Fruit fly (Drosophila melanogaster) whole organism, embryonic: ENCODE measurements around the gene Nin.

ENCODE experiments used
- CG3995 ChIP-seq: fragments of 200-800 bp; sonication (Bioruptor generic); optimal IDR thresholded peaks from 3 replicates; lab custom pipeline; 2016; ENCODE audit warnings: missing biosample characterization, missing genetic modification characterization
- CG42726 ChIP-seq: fragments of 200-800 bp; sonication (Bioruptor generic); IDR thresholded peaks from 2 replicates; pipeline ENCODE4 v1.3.6; 2022; ENCODE audit warnings: missing biosample characterization, missing genetic modification characterization; ENCODE audit not compliant: partially characterized antibody
- HmgD ChIP-seq: fragments of 200-800 bp; sonication (Bioruptor generic); optimal IDR thresholded peaks from 3 replicates; lab custom pipeline; 2016; ENCODE audit warnings: missing biosample characterization, missing genetic modification characterization
- Hmx ChIP-seq: fragments of 200-800 bp; sonication (Bioruptor generic); optimal IDR thresholded peaks from 2 replicates; lab custom pipeline; 2016; ENCODE audit warnings: missing biosample characterization, missing genetic modification characterization
- Hr78 ChIP-seq, 2 experiments: fragments of 200-800 bp in 1 of 2; fragments of >200 bp in 1 of 2; sonication (Bioruptor generic) in 1 of 2; optimal IDR thresholded peaks; 2 replicates each; lab custom pipeline; 2017 to 2019; ENCODE audit warnings: missing biosample characterization in 2 of 2, missing genetic modification characterization in 2 of 2, mild to moderate bottlenecking in 1 of 2, moderate library complexity in 1 of 2
- bsh ChIP-seq, 2 experiments: fragments of 200-800 bp; sonication (Bioruptor generic); optimal IDR thresholded peaks; 2 replicates each; lab custom pipeline; 2017 to 2018; ENCODE audit warnings: mild to moderate bottlenecking in 2 of 2, missing biosample characterization in 2 of 2, missing genetic modification characterization in 2 of 2, moderate library complexity in 1 of 2
- dimm ChIP-seq: fragments of 200-800 bp; sonication (Bioruptor generic); IDR thresholded peaks from 2 replicates; pipeline ENCODE4 v1.3.6; 2022; ENCODE audit warnings: missing biosample characterization, missing genetic modification characterization
- gro ChIP-seq: fragments of 200-800 bp; sonication (Bioruptor generic); optimal IDR thresholded peaks from 2 replicates; lab custom pipeline; 2016; ENCODE audit warnings: missing biosample characterization, missing genetic modification characterization
- nerfin-2 ChIP-seq: fragments of 200-800 bp; sonication (Bioruptor generic); IDR thresholded peaks from 2 replicates; pipeline ENCODE4 v1.3.6; 2022; ENCODE audit warnings: missing biosample characterization, missing genetic modification characterization; ENCODE audit not compliant: partially characterized antibody
- pros ChIP-seq: fragments of 200-800 bp; sonication (Bioruptor generic); optimal IDR thresholded peaks from 3 replicates; lab custom pipeline; 2019; ENCODE audit warnings: missing biosample characterization, mild to moderate bottlenecking, missing genetic modification characterization, moderate library complexity

DNA sequence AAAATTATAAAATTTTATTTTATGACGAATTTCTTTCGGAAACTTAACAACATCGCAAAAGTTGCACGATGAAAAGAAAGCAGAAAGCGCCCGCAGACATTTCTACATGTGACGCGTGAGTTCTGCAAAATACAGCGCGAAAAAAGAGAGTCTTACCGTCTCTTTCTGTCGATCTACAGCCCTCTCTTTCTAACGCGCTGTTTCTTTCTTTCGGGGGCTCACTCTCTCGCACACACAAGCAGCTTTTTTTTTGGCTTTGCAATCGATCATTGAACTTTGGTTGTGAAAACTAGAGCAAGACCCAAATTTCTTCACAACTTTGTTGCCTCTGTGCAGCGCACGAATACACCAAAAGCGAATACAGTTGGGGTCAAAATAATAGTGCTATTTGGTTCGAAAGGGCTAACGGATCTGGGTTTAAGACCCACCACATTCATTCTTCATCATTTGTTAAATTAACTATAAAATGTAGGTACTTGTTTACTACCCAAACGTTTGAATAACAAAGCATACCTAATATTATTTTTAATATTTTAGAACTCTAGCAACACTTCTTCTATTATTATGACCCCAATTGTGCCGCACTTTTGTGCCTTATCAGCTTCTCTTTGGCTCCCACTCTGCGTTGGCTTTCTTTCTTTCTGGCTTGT lies 20.8 kb upstream of the Nin start:
- TF ChIP-seq nerfin-2 (GFP tag; lab: Robert Waterston, UW) (no peak), Hmx (GFP tag; lab: Kevin White, UChicago) (peak; percentile 8), pros (no peak), gro (GFP tag; lab: Kevin White, UChicago) (no peak), dimm (peak; percentile 76), CG42726 (GFP tag; lab: Robert Waterston, UW) (no peak), Hr78 (GFP tag; optimal IDR thresholded peaks at IDR 0.05; lab: Kevin White, UChicago) (peak in 1 of 2 experiments; percentile 78), CG3995 (GFP tag; lab: Kevin White, UChicago) (no peak), bsh (GFP tag; optimal IDR thresholded peaks at IDR 0.05; lab: Kevin White, UChicago) (peak in 1 of 2 experiments; percentile 94), HmgD (GFP tag; lab: Kevin White, UChicago) (no peak)
